Fruit fly (Drosophila melanogaster): ENCODE data around the gene CG4367.

- TF ChIP-seq Crg-1 (GFP tag; optimal IDR thresholded peaks at IDR 0.05) = no peak
- no peak for TF ChIP-seq CG33017 (tag; optimal IDR thresholded peaks at IDR 0.05)
- TF ChIP-seq CG7045 (GFP tag; optimal IDR thresholded peaks at IDR 0.05) = no peak
- TF ChIP-seq CG12768 (GFP tag; optimal IDR thresholded peaks at IDR 0.05) = no peak
- no peak for TF ChIP-seq kay (GFP tag; ENCODE audit: borderline replicate concordance)
- TF ChIP-seq tj (GFP tag; optimal IDR thresholded peaks at IDR 0.05) = no peak
- TF ChIP-seq toe (GFP tag; optimal IDR thresholded peaks at IDR 0.05) = no peak
- TF ChIP-seq Mnt (GFP tag; optimal IDR thresholded peaks at IDR 0.05) = no peak
Measured at dm6 chr3R:20257180-20257936, 47.4 kb downstream of the CG4367 start.

All from whole organism, adult.